Worm (Caenorhabditis elegans) whole organism, L3 larva: ENCODE data around the gene Y48E1C.2.

Experiments
- R02D3.7 ChIP-seq: fragments of 150-350 bp; optimal IDR thresholded peaks from 2 replicates; lab custom pipeline; 2014; ENCODE audit warnings: missing biosample characterization, missing genetic modification characterization
- ZK546.5 ChIP-seq: sonication (generic microtip); optimal IDR thresholded peaks from 2 replicates; lab custom pipeline; 2017; ENCODE audit warnings: missing biosample characterization, missing genetic modification characterization
- ama-1 ChIP-seq: fragments of 150-350 bp; optimal IDR thresholded peaks from 2 replicates; lab custom pipeline; 2018
- ceh-82 ChIP-seq: fragments of 150-350 bp; optimal IDR thresholded peaks from 2 replicates; lab custom pipeline; 2014; ENCODE audit warnings: missing biosample characterization, missing genetic modification characterization
- elt-2 ChIP-seq: sonication (generic microtip); optimal IDR thresholded peaks from 2 replicates; lab custom pipeline; 2016; ENCODE audit warnings: missing genetic modification reagents, mild to moderate bottlenecking, missing genetic modification characterization, missing compliant biosample characterization
- hmg-11 ChIP-seq: sonication (generic microtip); optimal IDR thresholded peaks from 2 replicates; lab custom pipeline; 2016; ENCODE audit warnings: missing genetic modification characterization, missing compliant biosample characterization
- nhr-12 ChIP-seq: fragments of 150-350 bp; optimal IDR thresholded peaks from 2 replicates; lab custom pipeline; 2014; ENCODE audit warnings: missing biosample characterization, missing genetic modification characterization
- nhr-28 ChIP-seq: fragments of 150-350 bp; optimal IDR thresholded peaks from 2 replicates; lab custom pipeline; 2014; ENCODE audit warnings: missing biosample characterization, missing genetic modification characterization
- nhr-76 ChIP-seq: fragments of 150-350 bp; sonication (generic microtip); optimal IDR thresholded peaks from 5 replicates; lab custom pipeline; 2014; ENCODE audit warnings: missing biosample characterization, missing genetic modification characterization
- pqm-1 ChIP-seq: fragments of 150-350 bp; optimal IDR thresholded peaks from 2 replicates; lab custom pipeline; 2017; ENCODE audit warnings: missing biosample characterization, missing genetic modification characterization, inconsistent platforms
- skn-1 ChIP-seq: fragments of 150-350 bp; optimal IDR thresholded peaks from 2 replicates; lab custom pipeline; 2014; ENCODE audit warnings: missing biosample characterization, missing genetic modification characterization
- zag-1 ChIP-seq: fragments of 150-350 bp; optimal IDR thresholded peaks from 2 replicates; lab custom pipeline; 2014; ENCODE audit warnings: missing biosample characterization, missing genetic modification characterization

DNA sequence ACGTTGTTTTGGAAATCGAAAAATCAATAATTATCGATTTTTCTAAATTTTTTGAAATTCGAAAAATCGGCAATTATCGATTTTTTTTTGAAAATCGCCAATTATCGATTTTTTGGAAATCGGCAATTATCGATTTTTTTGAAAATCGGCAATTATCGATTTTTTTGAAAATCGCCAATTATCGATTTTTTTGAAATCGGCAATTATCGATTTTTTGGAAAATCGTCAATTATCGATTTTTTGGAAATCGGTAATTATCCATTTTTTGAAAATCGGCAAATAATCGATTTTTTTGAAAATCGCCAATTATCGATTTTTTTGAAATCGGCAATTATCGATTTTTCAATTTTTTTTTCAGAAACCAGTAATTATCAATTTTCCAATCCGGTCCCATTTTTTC, 10.2 kb upstream of the Y48E1C.2 start:
- TF ChIP-seq elt-2 (no peak), skn-1 (tag; lab: Kevin White, UChicago) (no peak), ama-1 (no peak), zag-1 (tag; lab: Kevin White, UChicago) (no peak), ceh-82 (no peak), nhr-28 (tag; lab: Kevin White, UChicago) (no peak), R02D3.7 (tag; lab: Kevin White, UChicago) (no peak), pqm-1 (tag; lab: Kevin White, UChicago) (no peak), nhr-76 (tag; lab: Kevin White, UChicago) (no peak), ZK546.5 (tag; lab: Kevin White, UChicago) (no peak), nhr-12 (no peak), hmg-11 (tag; lab: Kevin White, UChicago) (no peak)
